Fruit fly (Drosophila melanogaster): ENCODE data around the gene Ptp61F.

Ptp61F gene

DNA sequence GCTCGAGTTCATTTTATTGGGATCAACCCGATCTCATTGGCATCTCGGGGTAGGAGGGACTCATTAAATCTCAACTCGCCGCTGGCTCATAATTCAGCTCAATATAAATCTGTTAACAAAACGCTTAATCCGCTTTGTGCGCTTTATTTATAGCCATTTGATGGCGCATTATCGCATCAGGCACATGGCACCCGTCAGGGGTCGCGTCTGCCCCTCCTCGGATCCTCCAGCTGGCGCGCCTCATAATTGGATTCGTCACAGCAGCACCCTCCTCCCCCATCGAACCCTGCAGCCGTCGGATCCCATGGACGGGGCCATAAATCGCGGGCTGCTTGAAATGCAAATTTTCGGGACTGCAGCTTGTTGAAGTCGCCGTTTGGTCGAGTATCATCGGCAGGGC is 84.6 kb downstream of the Ptp61F start:
- TF ChIP-seq pros (GFP tag; optimal IDR thresholded peaks at IDR 0.05) (no peak), Hr3 (GFP tag; optimal IDR thresholded peaks at IDR 0.05) (no peak), CG43689 (GFP tag; IDR thresholded peaks at IDR 0.05) (no peak), crol (GFP tag; IDR thresholded peaks at IDR 0.05) (peak; percentile 26; the same call in 1 of the 2 replicates), gsb-n (tag; optimal IDR thresholded peaks at IDR 0.05) (peak; percentile 62), oc (tag; optimal IDR thresholded peaks at IDR 0.05) (peak; percentile 71)

DNA sequence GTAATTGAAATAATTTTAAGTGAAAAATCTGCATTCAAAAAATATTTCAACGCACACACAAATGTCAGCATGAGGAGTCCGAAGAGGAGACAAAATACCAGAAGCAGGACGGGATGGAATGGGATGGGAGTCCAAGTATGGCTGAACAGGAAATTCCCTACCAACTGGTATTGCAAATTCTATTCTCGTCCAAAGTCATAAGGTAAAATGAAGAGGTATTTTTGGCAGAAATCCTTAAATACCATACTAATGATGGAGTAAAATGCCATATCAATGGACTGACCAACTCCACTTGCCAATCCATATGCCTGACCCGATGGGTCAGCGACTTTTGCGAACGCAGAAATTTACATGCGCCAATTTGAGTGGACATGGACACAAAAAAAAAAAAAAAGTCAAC is 86.2 kb downstream of the Ptp61F start:
- TF ChIP-seq CG6683 (GFP tag; optimal IDR thresholded peaks at IDR 0.05) (no peak), Taf1 (GFP tag; IDR thresholded peaks at IDR 0.05) (no peak), zfh2 (GFP tag; optimal IDR thresholded peaks at IDR 0.05) (no peak), Atf6 (GFP tag; IDR thresholded peaks at IDR 0.05) (no peak), HmgD (GFP tag; optimal IDR thresholded peaks at IDR 0.05) (no peak), wor (GFP tag; IDR thresholded peaks at IDR 0.05) (no peak)

- TF ChIP-seq B-H1 (GFP tag; IDR thresholded peaks at IDR 0.05) (no peak), lbe (GFP tag; optimal IDR thresholded peaks at IDR 0.05) (peak; percentile 46)
Measured at dm6 chr3L:1388094-1388493, 87.0 kb downstream of the Ptp61F start.

dm6 chr3L:1385683-1386246 is 89.3 kb downstream of the Ptp61F start:
- peak; percentile 96 for TF ChIP-seq CG15514 (GFP tag; optimal IDR thresholded peaks at IDR 0.05)
- no peak for TF ChIP-seq fd3F (GFP tag; optimal IDR thresholded peaks at IDR 0.05)
- TF ChIP-seq Atf3 (GFP tag; optimal IDR thresholded peaks at IDR 0.05), result no peak
- no peak for TF ChIP-seq PHDP (tag; optimal IDR thresholded peaks at IDR 0.05)
- TF ChIP-seq CG17802 (tag; optimal IDR thresholded peaks at IDR 0.05), result no peak
- TF ChIP-seq toy (GFP tag; IDR thresholded peaks at IDR 0.05), result no peak
- TF ChIP-seq CG33557 (GFP tag; optimal IDR thresholded peaks at IDR 0.05), result no peak
- no peak for TF ChIP-seq Meics (GFP tag; optimal IDR thresholded peaks at IDR 0.05)
- peak; percentile 11; the same call in 1 of the 2 replicates for TF ChIP-seq seq (GFP tag; IDR thresholded peaks at IDR 0.05)
- TF ChIP-seq CG12744 (GFP tag; optimal IDR thresholded peaks at IDR 0.05), result no peak
- TF ChIP-seq CG15269 (tag; optimal IDR thresholded peaks at IDR 0.05), result no peak
- no peak for TF ChIP-seq CG14860 (GFP tag; IDR thresholded peaks at IDR 0.05; ENCODE audit: partially characterized antibody)
- no peak for TF ChIP-seq Asciz (GFP tag; optimal IDR thresholded peaks at IDR 0.05)
- no peak for TF ChIP-seq bowl (GFP tag; IDR thresholded peaks at IDR 0.05)
- TF ChIP-seq mam (GFP tag; optimal IDR thresholded peaks at IDR 0.05), result no peak
- TF ChIP-seq sens-2 (GFP tag; IDR thresholded peaks at IDR 0.05), result no peak
- TF ChIP-seq tup (GFP tag; optimal IDR thresholded peaks at IDR 0.05), result no peak
- TF ChIP-seq CG12942 (GFP tag; optimal IDR thresholded peaks at IDR 0.05), result no peak
- TF ChIP-seq dati (GFP tag; IDR thresholded peaks at IDR 0.05), result no peak
- TF ChIP-seq Doc2 (GFP tag; IDR thresholded peaks at IDR 0.05), result no peak
- TF ChIP-seq CG2678 (tag; optimal IDR thresholded peaks at IDR 0.05), result no peak
- no peak for TF ChIP-seq CG12236 (GFP tag; optimal IDR thresholded peaks at IDR 0.05)
- TF ChIP-seq dan (GFP tag; IDR thresholded peaks at IDR 0.05), result no peak
- no peak for TF ChIP-seq schlank (tag; optimal IDR thresholded peaks at IDR 0.05)
- no peak for TF ChIP-seq CG9727 (GFP tag; optimal IDR thresholded peaks at IDR 0.05)
- peak; percentile 2 for TF ChIP-seq CG13894 (tag; optimal IDR thresholded peaks at IDR 0.05)
- no peak for TF ChIP-seq CG17829 (tag; optimal IDR thresholded peaks at IDR 0.05)
- no peak for TF ChIP-seq ems (GFP tag; optimal IDR thresholded peaks at IDR 0.05)
- TF ChIP-seq Dad (GFP tag; optimal IDR thresholded peaks at IDR 0.05), result no peak
- peak; percentile 18 for TF ChIP-seq shn (GFP tag; optimal IDR thresholded peaks at IDR 0.05)
- no peak for TF ChIP-seq Gug (GFP tag; IDR thresholded peaks at IDR 0.05)
- 0 out of 2 replicates have a peak, but pooled peaks have one; percentile 10 for TF ChIP-seq Ptx1 (GFP tag; IDR thresholded peaks at IDR 0.05)
- TF ChIP-seq exex (tag; optimal IDR thresholded peaks at IDR 0.05), result no peak

Data from whole organism, embryonic.